Fruit fly (Drosophila melanogaster) whole organism, embryonic: ENCODE data around the gene CG42798.

Source experiments
- C15 ChIP-seq: fragments of 200-800 bp; sonication (Bioruptor generic); IDR thresholded peaks from 3 replicates; pipeline ENCODE4 v1.3.6; 2022; ENCODE audit warnings: missing biosample characterization, missing genetic modification characterization
- CG10431 ChIP-seq: fragments of 200-800 bp; sonication (Bioruptor generic); optimal IDR thresholded peaks from 3 replicates; lab custom pipeline; 2018; ENCODE audit warnings: missing biosample characterization, mild to moderate bottlenecking, missing genetic modification characterization
- CG11696 ChIP-seq: fragments of 200-800 bp; sonication (Bioruptor generic); IDR thresholded peaks from 2 replicates; pipeline ENCODE4 v1.3.6; 2022; ENCODE audit warnings: missing biosample characterization, missing genetic modification characterization
- CG12071 ChIP-seq: fragments of 200-800 bp; sonication (Bioruptor generic); optimal IDR thresholded peaks from 3 replicates; lab custom pipeline; 2018; ENCODE audit warnings: missing biosample characterization, mild to moderate bottlenecking, missing genetic modification characterization
- CG14860 ChIP-seq: fragments of 200-800 bp; sonication (Bioruptor generic); IDR thresholded peaks from 3 replicates; pipeline ENCODE4 v1.3.6; 2022; ENCODE audit warnings: missing biosample characterization, missing genetic modification characterization; ENCODE audit not compliant: partially characterized antibody
- CG17612 ChIP-seq: fragments of 200-800 bp; sonication (Bioruptor generic); IDR thresholded peaks from 2 replicates; pipeline ENCODE4 v1.3.6; 2022; ENCODE audit warnings: missing biosample characterization, missing genetic modification characterization
- CG18011 ChIP-seq: fragments of 200-800 bp; sonication (Bioruptor generic); optimal IDR thresholded peaks from 2 replicates; lab custom pipeline; 2017; ENCODE audit warnings: missing biosample characterization, missing genetic modification characterization, mild to moderate bottlenecking, moderate library complexity, missing genotype
- CG18262 ChIP-seq: fragments of 200-800 bp; optimal IDR thresholded peaks from 3 replicates; lab custom pipeline; 2019; ENCODE audit warnings: missing biosample characterization, mild to moderate bottlenecking, missing genetic modification characterization, moderate library complexity
- CG18764 ChIP-seq: fragments of 200-800 bp; sonication (Bioruptor generic); optimal IDR thresholded peaks from 3 replicates; lab custom pipeline; 2016; ENCODE audit warnings: missing biosample characterization, missing genetic modification characterization
- CG30020 ChIP-seq: fragments of 200-800 bp; optimal IDR thresholded peaks from 2 replicates; lab custom pipeline; 2019; ENCODE audit warnings: missing biosample characterization, mild to moderate bottlenecking, missing genetic modification characterization, moderate library complexity
- CG4707 ChIP-seq: fragments of 200-800 bp; sonication (Bioruptor generic); optimal IDR thresholded peaks from 2 replicates; lab custom pipeline; 2018; ENCODE audit warnings: missing biosample characterization, mild to moderate bottlenecking, missing genetic modification characterization, moderate library complexity
- CG5180 ChIP-seq: fragments of 200-800 bp; sonication (Bioruptor generic); optimal IDR thresholded peaks from 3 replicates; lab custom pipeline; 2017; ENCODE audit warnings: missing biosample characterization, missing genetic modification characterization, mild to moderate bottlenecking, moderate library complexity, missing genetic modification reagents
- CG6254 ChIP-seq: fragments of 200-800 bp; sonication (Bioruptor generic); optimal IDR thresholded peaks from 3 replicates; lab custom pipeline; 2017; ENCODE audit warnings: mild to moderate bottlenecking, missing biosample characterization, missing genetic modification reagents, missing genetic modification characterization
- CG7271 ChIP-seq: fragments of 200-800 bp; sonication (Bioruptor generic); optimal IDR thresholded peaks from 2 replicates; lab custom pipeline; 2018; ENCODE audit warnings: missing biosample characterization, mild to moderate bottlenecking, missing genetic modification characterization, moderate library complexity
- CG9876 ChIP-seq: fragments of 200-800 bp; sonication (Bioruptor generic); optimal IDR thresholded peaks from 2 replicates; lab custom pipeline; 2016; ENCODE audit warnings: missing biosample characterization, missing genetic modification characterization
- Doc3 ChIP-seq: fragments of 200-800 bp; sonication (Bioruptor generic); IDR thresholded peaks from 3 replicates; pipeline ENCODE4 v1.3.6; 2022; ENCODE audit warnings: missing biosample characterization, missing genetic modification characterization; ENCODE audit not compliant: partially characterized antibody
- Ets97D ChIP-seq: fragments of 200-800 bp; sonication (Bioruptor generic); optimal IDR thresholded peaks from 3 replicates; lab custom pipeline; 2016; ENCODE audit warnings: missing biosample characterization, missing genetic modification characterization
- GATAe ChIP-seq: fragments of 200-800 bp; sonication (Bioruptor generic); conservative IDR thresholded peaks from 2 replicates; pipeline ENCODE4 v1.3.6; 2022; ENCODE audit warnings: missing biosample characterization, missing genetic modification characterization
- Med ChIP-seq: fragments of 200-800 bp; sonication (Bioruptor generic); peaks from one replicate; lab custom pipeline; 2016; ENCODE audit warnings: missing biosample characterization, missing genetic modification characterization, mild to moderate bottlenecking, inconsistent platforms, moderate library complexity
- Mes4 ChIP-seq: fragments of 200-800 bp; sonication (Bioruptor generic); optimal IDR thresholded peaks from 2 replicates; lab custom pipeline; 2016; ENCODE audit warnings: missing biosample characterization, missing genetic modification characterization
- Mrtf ChIP-seq: fragments of 200-800 bp; sonication (Bioruptor generic); IDR thresholded peaks from 3 replicates; pipeline ENCODE4 v1.3.6; 2022; ENCODE audit warnings: missing biosample characterization, missing genetic modification characterization
- Nf-YC ChIP-seq: fragments of 200-800 bp; optimal IDR thresholded peaks from 3 replicates; lab custom pipeline; 2019; ENCODE audit warnings: missing biosample characterization, mild to moderate bottlenecking, missing genetic modification characterization, moderate library complexity
- Poxn ChIP-seq: fragments of 200-800 bp; sonication (Bioruptor generic); IDR thresholded peaks from 2 replicates; pipeline ENCODE4 v1.3.6; 2022; ENCODE audit warnings: missing biosample characterization, missing genetic modification characterization
- Rx ChIP-seq: fragments of 200-800 bp; sonication (Bioruptor generic); IDR thresholded peaks from 2 replicates; pipeline ENCODE4 v1.3.6; 2022; ENCODE audit warnings: missing biosample characterization, missing genetic modification characterization
- Spps ChIP-seq: fragments of 200-800 bp; sonication (Bioruptor generic); optimal IDR thresholded peaks from 2 replicates; lab custom pipeline; 2018; ENCODE audit warnings: missing biosample characterization, mild to moderate bottlenecking, missing genetic modification characterization
- amos ChIP-seq: fragments of 200-800 bp; sonication (Bioruptor generic); IDR thresholded peaks from 2 replicates; pipeline ENCODE4 v1.3.6; 2022; ENCODE audit warnings: missing biosample characterization, missing genetic modification characterization; ENCODE audit not compliant: partially characterized antibody
- cg ChIP-seq: fragments of 200-800 bp; sonication (Bioruptor generic); optimal IDR thresholded peaks from 3 replicates; lab custom pipeline; 2019; ENCODE audit warnings: missing biosample characterization, mild to moderate bottlenecking, missing genetic modification characterization, moderate library complexity
- da ChIP-seq: fragments of 200-800 bp; sonication (Bioruptor generic); optimal IDR thresholded peaks from 2 replicates; lab custom pipeline; 2016; ENCODE audit warnings: missing biosample characterization, missing genetic modification characterization
- disco-r ChIP-seq: fragments of 200-800 bp; sonication (Bioruptor generic); optimal IDR thresholded peaks from 2 replicates; lab custom pipeline; 2016; ENCODE audit warnings: missing biosample characterization, missing genetic modification characterization
- dmrt11E ChIP-seq: fragments of 200-800 bp; sonication (Bioruptor generic); optimal IDR thresholded peaks from 3 replicates; lab custom pipeline; 2018; ENCODE audit warnings: missing biosample characterization, mild to moderate bottlenecking, missing genetic modification characterization, moderate library complexity
- emc ChIP-seq: fragments of 200-800 bp; sonication (Bioruptor generic); optimal IDR thresholded peaks from 2 replicates; lab custom pipeline; 2016; ENCODE audit warnings: missing biosample characterization, missing genetic modification characterization
- ewg ChIP-seq: fragments of 200-800 bp; sonication (Bioruptor generic); optimal IDR thresholded peaks from 3 replicates; lab custom pipeline; 2017; ENCODE audit warnings: mild to moderate bottlenecking, missing biosample characterization, missing genetic modification reagents, missing genetic modification characterization
- fd96Cb ChIP-seq: fragments of 200-800 bp; sonication (Bioruptor generic); optimal IDR thresholded peaks from 2 replicates; lab custom pipeline; 2018; ENCODE audit warnings: missing biosample characterization, mild to moderate bottlenecking, missing genetic modification characterization, moderate library complexity
- fru ChIP-seq: fragments of >200 bp; optimal IDR thresholded peaks from 2 replicates; lab custom pipeline; 2017
- ftz-f1 ChIP-seq: fragments of 200-800 bp; sonication (Bioruptor generic); optimal IDR thresholded peaks from 2 replicates; lab custom pipeline; 2016; ENCODE audit warnings: missing biosample characterization, missing genetic modification characterization
- gfzf ChIP-seq: fragments of 200-800 bp; sonication (Bioruptor generic); optimal IDR thresholded peaks from 2 replicates; lab custom pipeline; 2016; ENCODE audit warnings: missing biosample characterization, mild to moderate bottlenecking, missing genetic modification characterization, moderate library complexity
- ind ChIP-seq: fragments of 200-800 bp; sonication (Bioruptor generic); optimal IDR thresholded peaks from 3 replicates; lab custom pipeline; 2016; ENCODE audit warnings: missing biosample characterization, missing genetic modification characterization
- kni ChIP-seq: fragments of 200-800 bp; sonication (Bioruptor generic); optimal IDR thresholded peaks from 3 replicates; lab custom pipeline; 2017; ENCODE audit warnings: mild to moderate bottlenecking, missing biosample characterization, missing genetic modification reagents, missing genetic modification characterization
- lov ChIP-seq, 2 experiments: fragments of 200-800 bp in 1 of 2; fragments of >200 bp in 1 of 2; sonication (Bioruptor generic) in 1 of 2; IDR thresholded peaks in 1 of 2; optimal IDR thresholded peaks in 1 of 2; 2 replicates in 1 of 2; 3 replicates in 1 of 2; pipeline versions ENCODE4 v1.3.6 to Lab custom; 2017 to 2022; ENCODE audit warnings: missing biosample characterization in 1 of 2, missing genetic modification characterization in 1 of 2
- prd ChIP-seq, 3 experiments: fragments of >200 bp in 2 of 3; fragments of 200-800 bp in 1 of 3; sonication (Bioruptor generic) in 1 of 3; optimal IDR thresholded peaks in 2 of 3; IDR thresholded peaks in 1 of 3; 2 replicates in 2 of 3; 3 replicates in 1 of 3; pipeline versions ENCODE4 v1.3.6 to Lab custom; 2017 to 2022; ENCODE audit warnings: missing biosample characterization in 1 of 3, missing genetic modification characterization in 1 of 3
- run ChIP-seq: fragments of 200-800 bp; sonication (Bioruptor generic); optimal IDR thresholded peaks from 3 replicates; lab custom pipeline; 2018; ENCODE audit warnings: missing biosample characterization, mild to moderate bottlenecking, missing genetic modification characterization
- salm ChIP-seq: fragments of 200-800 bp; sonication (Bioruptor generic); optimal IDR thresholded peaks from 2 replicates; lab custom pipeline; 2018; ENCODE audit warnings: missing biosample characterization, mild to moderate bottlenecking, missing genetic modification characterization
- shn ChIP-seq: fragments of 200-800 bp; sonication (Bioruptor generic); optimal IDR thresholded peaks from 3 replicates; lab custom pipeline; 2016; ENCODE audit warnings: missing biosample characterization, missing genetic modification characterization
- sima ChIP-seq: fragments of 200-800 bp; sonication (Bioruptor generic); optimal IDR thresholded peaks from 2 replicates; lab custom pipeline; 2016; ENCODE audit warnings: missing biosample characterization, missing genetic modification characterization
- sqz ChIP-seq: fragments of 200-800 bp; sonication (Bioruptor generic); optimal IDR thresholded peaks from 3 replicates; lab custom pipeline; 2018; ENCODE audit warnings: missing biosample characterization, mild to moderate bottlenecking, missing genetic modification characterization
- stc ChIP-seq: fragments of 200-800 bp; sonication (Bioruptor generic); IDR thresholded peaks from 2 replicates; pipeline ENCODE4 v1.3.6; 2022; ENCODE audit warnings: missing biosample characterization, missing genetic modification characterization
- wdn ChIP-seq: fragments of 200-800 bp; sonication (Bioruptor generic); IDR thresholded peaks from 2 replicates; pipeline ENCODE4 v1.3.6; 2022; ENCODE audit warnings: missing biosample characterization, missing genetic modification characterization
- zfh2 ChIP-seq: fragments of 200-800 bp; sonication (Bioruptor generic); optimal IDR thresholded peaks from 2 replicates; lab custom pipeline; 2016; ENCODE audit warnings: missing biosample characterization, missing genetic modification characterization

CG42798 gene

DNA sequence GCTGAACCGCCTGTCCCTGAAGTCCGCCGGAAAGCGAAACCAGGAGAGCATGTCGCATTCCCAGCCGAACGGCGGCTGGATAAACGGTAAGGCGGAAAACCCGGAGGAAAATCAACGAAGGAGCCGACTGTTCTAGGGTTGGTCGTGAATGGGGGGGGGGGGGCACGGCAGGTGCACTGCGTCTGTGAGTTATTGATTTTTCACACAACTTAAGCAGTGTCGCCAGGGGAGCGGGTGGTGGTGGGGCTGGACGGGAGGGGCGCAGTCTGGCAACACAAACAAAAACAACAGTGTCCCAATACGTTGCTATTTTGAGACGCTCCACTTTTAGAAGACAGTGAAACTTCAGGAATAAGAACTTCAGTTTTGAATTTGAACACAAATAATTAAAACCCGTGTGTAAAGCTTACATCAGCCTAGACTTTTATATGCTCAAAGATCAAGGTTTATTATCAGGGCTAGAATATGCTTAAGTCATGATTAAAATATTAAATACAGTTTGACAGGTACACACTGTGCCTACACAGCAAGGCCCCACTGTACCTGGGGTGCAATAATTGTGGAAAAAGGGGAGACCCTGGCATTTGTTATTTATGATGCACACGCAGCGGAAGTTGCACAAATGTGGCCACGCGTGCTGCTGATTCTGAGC lies 20.2 kb upstream of the CG42798 start (continued):
- TF ChIP-seq cg (GFP tag; lab: Kevin White, UChicago) (no peak), Mes4 (GFP tag; lab: Kevin White, UChicago) (no peak), lov (optimal IDR thresholded peaks at IDR 0.05; lab: Kevin White, UChicago) (no peak), lov (GFP tag; IDR thresholded peaks at IDR 0.05; lab: Robert Waterston, UW) (no peak), zfh2 (GFP tag; lab: Kevin White, UChicago) (peak; percentile 12), da (no peak), Poxn (GFP tag; lab: Robert Waterston, UW) (no peak), CG6254 (peak; percentile 48), Med (GFP tag; lab: Kevin White, UChicago) (peak; percentile 90), CG14860 (GFP tag; lab: Robert Waterston, UW) (no peak), CG9876 (GFP tag; lab: Kevin White, UChicago) (no peak), gfzf (GFP tag; lab: Kevin White, UChicago) (no peak), shn (GFP tag; lab: Kevin White, UChicago) (no peak), sqz (peak; percentile 17), Ets97D (GFP tag; lab: Kevin White, UChicago) (no peak), salm (tag; lab: Kevin White, UChicago) (peak; percentile 61), run (peak; percentile 55), CG17612 (GFP tag; lab: Robert Waterston, UW) (0 out of 2 replicates have a peak, but pooled peaks have one; percentile 8), prd (optimal IDR thresholded peaks at IDR 0.05; lab: Kevin White, UChicago) (no peak), prd (GFP tag; IDR thresholded peaks at IDR 0.05; lab: Robert Waterston, UW) (peak; percentile 88), C15 (GFP tag; lab: Robert Waterston, UW) (no peak; the same call in 2 of the 3 replicates), fd96Cb (tag; lab: Kevin White, UChicago) (peak; percentile 83), ind (GFP tag; lab: Kevin White, UChicago) (peak; percentile 64), Rx (GFP tag; lab: Robert Waterston, UW) (peak; percentile 58), disco-r (GFP tag; lab: Kevin White, UChicago) (no peak), CG11696 (GFP tag; lab: Robert Waterston, UW) (no peak), amos (GFP tag; lab: Robert Waterston, UW) (no peak), CG7271 (tag; lab: Kevin White, UChicago) (no peak), CG12071 (GFP tag; lab: Kevin White, UChicago) (peak; percentile 67), emc (GFP tag; lab: Kevin White, UChicago) (no peak), CG30020 (tag; lab: Kevin White, UChicago) (no peak), CG18764 (peak; percentile 39), Mrtf (GFP tag; lab: Robert Waterston, UW) (peak; percentile 72), CG4707 (GFP tag; lab: Kevin White, UChicago) (peak; percentile 55), CG18262 (tag; lab: Kevin White, UChicago) (peak; percentile 81), ewg (GFP tag; lab: Kevin White, UChicago) (peak; percentile 64), fru (lab: Kevin White, UChicago) (no peak), CG5180 (GFP tag; lab: Kevin White, UChicago) (peak; percentile 24), ftz-f1 (GFP tag; lab: Kevin White, UChicago) (no peak), sima (no peak), CG18011 (GFP tag; lab: Kevin White, UChicago) (peak; percentile 13), Nf-YC (tag; lab: Kevin White, UChicago) (peak; percentile 6), Doc3 (GFP tag; lab: Robert Waterston, UW) (no peak), kni (GFP tag; lab: Kevin White, UChicago) (peak; percentile 11), stc (GFP tag; lab: Robert Waterston, UW) (peak; percentile 86), CG10431 (no peak), wdn (GFP tag; lab: Robert Waterston, UW) (peak; percentile 27; the same call in 1 of the 2 replicates), Spps (tag; lab: Kevin White, UChicago) (peak; percentile 42), dmrt11E (tag; lab: Kevin White, UChicago) (peak; percentile 67), GATAe (GFP tag; lab: Robert Waterston, UW) (no peak)
